Fruit fly (Drosophila melanogaster): ENCODE measurements around the gene Prosbeta4.

DNA sequence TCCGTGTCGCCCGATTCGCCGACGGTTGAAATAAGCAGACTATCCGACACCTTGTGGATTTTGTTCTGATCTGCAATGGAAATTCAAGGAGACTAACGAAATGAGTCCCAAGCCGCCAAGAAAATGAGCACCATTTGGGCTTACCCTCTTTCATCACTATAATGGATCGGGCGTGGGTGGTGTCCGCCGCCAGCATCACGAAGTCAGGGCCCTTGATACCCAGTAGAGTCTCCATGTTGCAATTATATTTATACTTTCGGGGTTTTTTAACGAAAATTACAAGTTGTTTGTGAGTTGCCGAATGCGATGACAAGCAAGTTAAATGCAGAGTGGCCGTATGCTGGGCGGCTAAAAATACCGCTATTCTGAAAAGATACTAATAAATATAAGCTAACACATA is at the start of gene Prosbeta4:
- TF ChIP-seq bab1 (GFP tag; optimal IDR thresholded peaks at IDR 0.05) (no peak), ovo (GFP tag; optimal IDR thresholded peaks at IDR 0.05) (no peak), CG12768 (GFP tag; optimal IDR thresholded peaks at IDR 0.05) (no peak), CG5204 (GFP tag; optimal IDR thresholded peaks at IDR 0.05) (no peak), pad (GFP tag; optimal IDR thresholded peaks at IDR 0.05) (no peak), kay (GFP tag; ENCODE audit: borderline replicate concordance) (no peak), tj (GFP tag; optimal IDR thresholded peaks at IDR 0.05) (no peak)

Data from whole organism, adult.